Worm (Caenorhabditis elegans): ENCODE data around the gene lrr-1.

The lrr-1 gene

DNA sequence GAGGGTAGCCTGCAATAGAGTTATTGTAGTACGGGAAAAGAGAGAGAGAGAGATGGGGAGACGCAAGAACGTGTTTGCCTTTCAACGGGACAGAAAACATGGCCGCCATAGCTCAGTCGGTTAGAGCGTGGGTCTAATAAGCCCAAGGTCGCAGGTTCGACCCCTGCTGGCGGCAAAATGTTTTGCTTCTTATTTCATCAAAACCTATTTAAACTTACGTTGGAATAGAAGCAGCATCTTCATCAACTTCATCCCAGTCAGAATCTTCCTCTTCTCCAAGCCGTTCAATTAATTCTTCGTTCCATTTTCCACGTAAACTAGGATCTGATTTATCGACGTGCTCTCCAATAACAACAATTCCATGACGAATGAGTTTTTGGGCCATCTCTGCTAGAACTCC lies 3.6 kb downstream of the lrr-1 start (continued):
- TF ChIP-seq hlh-11 (tag; optimal IDR thresholded peaks at IDR 0.05) (peak; percentile 55), set-16 (GFP tag; IDR thresholded peaks at IDR 0.05) (peak; percentile 48; the same call in 1 of the 2 replicates), dmd-8 (GFP tag; IDR thresholded peaks at IDR 0.05) (peak; percentile 83), dpl-1 (GFP tag; optimal IDR thresholded peaks at IDR 0.05) (peak; percentile 45), ZK546.5 (tag; optimal IDR thresholded peaks at IDR 0.05) (no peak), Y48G9A.11 (GFP tag; IDR thresholded peaks at IDR 0.05) (peak; percentile 76), R02D3.7 (tag; optimal IDR thresholded peaks at IDR 0.05) (no peak), ceh-62 (tag; optimal IDR thresholded peaks at IDR 0.05) (no peak), F10B5.3 (tag; optimal IDR thresholded peaks at IDR 0.05) (peak; percentile 25), nhr-111 (GFP tag; optimal IDR thresholded peaks at IDR 0.05) (peak; percentile 42), ceh-28 (tag; optimal IDR thresholded peaks at IDR 0.05) (no peak), gei-8 (GFP tag; optimal IDR thresholded peaks at IDR 0.05) (peak; percentile 68), unc-130 (GFP tag; optimal IDR thresholded peaks at IDR 0.05) (peak; percentile 72), egl-27 (tag; optimal IDR thresholded peaks at IDR 0.05) (no peak), nhr-102 (tag; optimal IDR thresholded peaks at IDR 0.05) (peak; percentile 54), zip-11 (GFP tag; IDR thresholded peaks at IDR 0.05) (peak; percentile 69; the same call in 1 of the 2 replicates), ceh-32 (tag; optimal IDR thresholded peaks at IDR 0.05; ENCODE audit: poor library complexity) (no peak), Y5F2A.4 (GFP tag; optimal IDR thresholded peaks at IDR 0.05) (peak; percentile 80), ces-1 (GFP tag; optimal IDR thresholded peaks at IDR 0.05) (no peak), dmd-9 (GFP tag; IDR thresholded peaks at IDR 0.05) (peak; percentile 78), tag-97 (GFP tag; IDR thresholded peaks at IDR 0.05) (no peak), daf-12 (tag; optimal IDR thresholded peaks at IDR 0.05) (no peak), zfp-3 (GFP tag; conservative IDR thresholded peaks at IDR 0.05) (peak; percentile 79; the same call in 1 of the 2 replicates), zag-1 (tag; optimal IDR thresholded peaks at IDR 0.05) (no peak), zip-2 (tag; optimal IDR thresholded peaks at IDR 0.05) (peak; percentile 55), T20F7.1 (GFP tag; optimal IDR thresholded peaks at IDR 0.05) (peak; percentile 16), hif-1 (tag; optimal IDR thresholded peaks at IDR 0.05) (peak; percentile 17 to 59), unc-62 (GFP tag; optimal IDR thresholded peaks at IDR 0.05 in 1 of 2) (peak in 1 of 2 experiments; percentile 80), unc-62 (tag; optimal IDR thresholded peaks at IDR 0.05) (no peak), pqm-1 (tag; optimal IDR thresholded peaks at IDR 0.05) (no peak), madf-5 (GFP tag; IDR thresholded peaks at IDR 0.05) (peak in 1 of 2 experiments; percentile 52; a peak in 1 of 4 replicates), lim-7 (GFP tag; IDR thresholded peaks at IDR 0.05) (peak; percentile 94), madf-9 (GFP tag; conservative IDR thresholded peaks at IDR 0.05) (peak; percentile 74), ztf-7 (tag; optimal IDR thresholded peaks at IDR 0.05) (peak; percentile 65), unc-39 (tag; optimal IDR thresholded peaks at IDR 0.05) (no peak), fos-1 (tag; optimal IDR thresholded peaks at IDR 0.05) (no peak), jun-1 (tag; optimal IDR thresholded peaks at IDR 0.05) (peak; percentile 65), lir-3 (tag; optimal IDR thresholded peaks at IDR 0.05) (peak; percentile 15), hmg-1.1 (GFP tag; IDR thresholded peaks at IDR 0.05) (peak; percentile 90), lin-39 (tag; optimal IDR thresholded peaks at IDR 0.05) (no peak), spr-3 (GFP tag; optimal IDR thresholded peaks at IDR 0.05) (peak; percentile 31), nhr-41 (GFP tag; IDR thresholded peaks at IDR 0.05) (peak; percentile 81), nhr-6 (tag; optimal IDR thresholded peaks at IDR 0.05) (peak; percentile 60), mdt-29 (GFP tag; IDR thresholded peaks at IDR 0.05) (no peak), F49E8.2 (tag; optimal IDR thresholded peaks at IDR 0.05; ENCODE audit: borderline replicate concordance) (peak; percentile 69), fkh-10 (GFP tag; optimal IDR thresholded peaks at IDR 0.05) (no peak), nhr-10 (tag; optimal IDR thresholded peaks at IDR 0.05) (no peak), mep-1 (tag; optimal IDR thresholded peaks at IDR 0.05) (peak; percentile 64), lsy-2 (tag; optimal IDR thresholded peaks at IDR 0.05) (peak; percentile 29 to 70), zfp-2 (tag; optimal IDR thresholded peaks at IDR 0.05) (peak; percentile 19), lin-38 (GFP tag; IDR thresholded peaks at IDR 0.05) (peak; percentile 84)
